Worm (Caenorhabditis elegans): Measurements from ENCODE around the gene drd-50.
A peak's percentile ranks its signal among the peaks of the same experiment; 100 is the strongest.
"Not testable (repeated sequence)": the region's sequence is repeated elsewhere in the genome, so short reads cannot be mapped to it uniquely, and the experiment has no call there.

The drd-50 gene

ce11 chrIV:4142986-4143385 lies 25.5 kb downstream of the drd-50 start, which contains the start of gene F49F1.12:
TSS of gene F49F1.12 (minus strand) at chrIV:4143086.
- not testable (repeated sequence) for TF ChIP-seq dmd-4 (tag; optimal IDR thresholded peaks at IDR 0.05); Y55F3AM.14 (GFP tag; optimal IDR thresholded peaks at IDR 0.05); sma-9 (GFP tag; optimal IDR thresholded peaks at IDR 0.05); sma-9 (tag; optimal IDR thresholded peaks at IDR 0.05)

DNA sequence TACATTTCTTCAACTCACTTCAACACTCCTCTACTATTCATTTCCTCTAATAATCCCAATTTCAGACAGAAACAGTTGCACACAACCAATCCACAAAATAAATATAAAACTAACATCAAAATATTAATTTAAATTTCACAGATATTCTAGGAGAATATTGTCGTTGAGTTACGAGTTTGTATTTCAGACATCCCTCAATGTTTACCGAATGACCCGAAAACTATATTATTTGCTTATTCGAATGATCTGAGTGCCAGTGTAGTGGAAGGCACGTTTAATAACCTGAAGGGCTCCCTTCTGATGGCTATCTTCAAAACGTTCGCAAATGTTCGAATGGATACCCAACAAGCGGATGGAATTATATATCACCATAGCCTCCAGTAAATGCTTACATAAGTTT lies 27.3 kb downstream of the drd-50 start, which contains the start of gene R07C12.3:
R07C12.3 (plus strand) TSS at position 301 of the 400 bp plus-strand sequence.
- TF ChIP-seq F13H6.1 (tag; optimal IDR thresholded peaks at IDR 0.05) (no peak), nhr-77 (tag; optimal IDR thresholded peaks at IDR 0.05) (no peak), elt-3 (tag; optimal IDR thresholded peaks at IDR 0.05) (no peak), blmp-1 (tag; optimal IDR thresholded peaks at IDR 0.05; ENCODE audit: insufficient read depth) (no peak)

DNA sequence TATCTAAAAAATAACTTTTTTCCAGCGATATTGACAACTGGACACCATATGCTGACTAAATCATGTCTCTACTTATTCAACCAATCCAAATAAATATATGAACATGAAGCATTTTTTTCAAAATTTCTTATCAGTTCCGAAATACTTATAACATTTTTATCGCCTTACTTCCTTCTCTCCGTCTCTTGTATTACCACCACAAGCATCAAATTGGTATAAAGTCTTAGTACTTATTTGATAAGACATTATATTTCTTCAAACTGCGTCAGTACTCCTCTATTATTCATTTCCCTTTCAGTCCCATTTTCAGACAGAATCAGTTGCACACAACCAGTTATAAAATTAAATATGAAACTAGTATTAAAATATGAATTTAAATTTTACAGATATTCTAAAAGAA lies 30.4 kb downstream of the drd-50 start:
- TF ChIP-seq ztf-11 (tag; optimal IDR thresholded peaks at IDR 0.05) (no peak), fos-1 (tag; optimal IDR thresholded peaks at IDR 0.05) (peak; percentile 91), dmd-4 (tag; optimal IDR thresholded peaks at IDR 0.05) (no peak), sma-3 (GFP tag; optimal IDR thresholded peaks at IDR 0.05) (no peak), lsy-2 (tag; optimal IDR thresholded peaks at IDR 0.05) (no peak)

ce11 chrIV:4150138-4150537 lies 32.6 kb downstream of the drd-50 start:
- TF ChIP-seq fos-1 (tag; optimal IDR thresholded peaks at IDR 0.05) (peak; percentile 9), nhr-21 (tag; optimal IDR thresholded peaks at IDR 0.05) (no peak)

ce11 chrIV:4152143-4152542 lies 34.6 kb downstream of the drd-50 start, which contains the start of the genes K08D10.10 and R07C12.1:
TSS of gene K08D10.10 (plus strand) at chrIV:4152235.
TSS of gene R07C12.1 (plus strand) at chrIV:4152456.
- TF ChIP-seq ztf-4 (tag; optimal IDR thresholded peaks at IDR 0.05) (no peak), fos-1 (tag; optimal IDR thresholded peaks at IDR 0.05) (peak; percentile 69)

ce11 chrIV:4154641-4155040 lies 37.1 kb downstream of the drd-50 start, which contains the start of gene K08D10.14:
TSS of gene K08D10.14 (plus strand) at chrIV:4154941.
- no peak for TF ChIP-seq sma-3 (GFP tag; optimal IDR thresholded peaks at IDR 0.05)
- no peak for TF ChIP-seq ztf-4 (tag; optimal IDR thresholded peaks at IDR 0.05)
- TF ChIP-seq fos-1 (tag; optimal IDR thresholded peaks at IDR 0.05): peak; percentile 0

- TF ChIP-seq skn-1 (tag; optimal IDR thresholded peaks at IDR 0.05): no peak
- no peak for TF ChIP-seq nhr-129 (tag; optimal IDR thresholded peaks at IDR 0.05)
- no peak for TF ChIP-seq C34F6.9 (tag; optimal IDR thresholded peaks at IDR 0.05)
- TF ChIP-seq F13H6.1 (tag; optimal IDR thresholded peaks at IDR 0.05): no peak
- no peak for TF ChIP-seq nhr-25 (tag; optimal IDR thresholded peaks at IDR 0.05)
- TF ChIP-seq sma-9 (GFP tag; optimal IDR thresholded peaks at IDR 0.05): no peak
- no peak for TF ChIP-seq sma-9 (tag; optimal IDR thresholded peaks at IDR 0.05)
- TF ChIP-seq Y55F3AM.14 (GFP tag; optimal IDR thresholded peaks at IDR 0.05): no peak
- TF ChIP-seq elt-1 (tag; optimal IDR thresholded peaks at IDR 0.05): no peak
- TF ChIP-seq unc-55 (GFP tag; optimal IDR thresholded peaks at IDR 0.05): no peak
- no peak for TF ChIP-seq ZK546.5 (tag; optimal IDR thresholded peaks at IDR 0.05)
- TF ChIP-seq lin-13 (GFP tag; optimal IDR thresholded peaks at IDR 0.05): no peak
- no peak for TF ChIP-seq nhr-77 (tag; optimal IDR thresholded peaks at IDR 0.05)
- no peak for TF ChIP-seq sma-3 (GFP tag; optimal IDR thresholded peaks at IDR 0.05)
- no peak for TF ChIP-seq nhr-6 (tag; optimal IDR thresholded peaks at IDR 0.05)
- no peak for TF ChIP-seq fos-1 (tag; optimal IDR thresholded peaks at IDR 0.05)
Observed at ce11 chrIV:4162121-4162520, 44.6 kb downstream of the drd-50 start, which contains the start of gene scrm-5. TSS of gene scrm-5 (plus strand) at chrIV:4162421.

DNA sequence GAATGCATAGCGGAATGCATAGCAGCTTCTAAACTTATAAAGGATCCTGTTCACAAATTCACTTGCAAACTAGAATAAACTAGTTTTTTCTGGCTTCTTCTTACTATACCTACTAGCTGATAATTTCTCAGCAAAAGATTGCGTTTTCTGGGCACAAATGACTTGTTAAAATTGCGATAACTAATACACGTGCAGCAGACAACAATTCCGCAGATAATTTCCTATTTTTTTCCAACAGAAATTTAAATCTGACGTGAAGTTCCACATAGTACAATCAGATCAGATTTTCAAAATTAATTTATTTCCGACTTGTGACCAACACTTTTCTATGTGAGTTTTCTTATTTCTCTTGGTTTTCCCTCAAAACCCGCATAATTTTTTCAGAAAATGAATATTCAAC lies 46.9 kb downstream of the drd-50 start, which contains the start of gene scrm-8:
scrm-8 (plus strand) TSS at position 301 of the 400 bp plus-strand sequence.
- TF ChIP-seq zag-1 (tag; optimal IDR thresholded peaks at IDR 0.05) (no peak), sem-4 (tag; optimal IDR thresholded peaks at IDR 0.05) (no peak), ceh-82 (tag; optimal IDR thresholded peaks at IDR 0.05) (no peak), C34F6.9 (tag; optimal IDR thresholded peaks at IDR 0.05) (no peak)

Measured in whole organism, L2 larva.